Fruit fly (Drosophila melanogaster) whole organism, embryonic: ENCODE data around the gene Art2.

ENCODE experiments used
- Bdp1 ChIP-seq: fragments of 200-800 bp; sonication (Bioruptor generic); optimal IDR thresholded peaks from 3 replicates; lab custom pipeline; 2016; ENCODE audit warnings: missing biosample characterization, missing genetic modification characterization
- BtbVII ChIP-seq: fragments of 200-800 bp; sonication (Bioruptor generic); optimal IDR thresholded peaks from 3 replicates; lab custom pipeline; 2017; ENCODE audit warnings: missing biosample characterization, mild to moderate bottlenecking, missing genetic modification characterization
- CG10462 ChIP-seq: fragments of 200-800 bp; sonication (Bioruptor generic); optimal IDR thresholded peaks from 2 replicates; lab custom pipeline; 2016; ENCODE audit warnings: missing biosample characterization, missing genetic modification characterization
- CG11560 ChIP-seq: fragments of 200-800 bp; sonication (Bioruptor generic); IDR thresholded peaks from 3 replicates; pipeline ENCODE4 v1.3.6; 2022; ENCODE audit warnings: missing biosample characterization, missing genetic modification characterization
- CG11695 ChIP-seq: fragments of 200-800 bp; sonication (Bioruptor generic); IDR thresholded peaks from 3 replicates; pipeline ENCODE4 v1.3.6; 2022; ENCODE audit warnings: missing biosample characterization, missing genetic modification characterization
- CG12104 ChIP-seq: fragments of 200-800 bp; sonication (Bioruptor generic); optimal IDR thresholded peaks from 3 replicates; lab custom pipeline; 2016; ENCODE audit warnings: missing biosample characterization, missing genetic modification characterization
- CG13894 ChIP-seq: fragments of 200-800 bp; sonication (Bioruptor generic); optimal IDR thresholded peaks from 3 replicates; lab custom pipeline; 2018; ENCODE audit warnings: missing biosample characterization, mild to moderate bottlenecking, missing genetic modification characterization, moderate library complexity
- CG17385 ChIP-seq: fragments of 200-800 bp; sonication (Bioruptor generic); optimal IDR thresholded peaks from 3 replicates; lab custom pipeline; 2018; ENCODE audit warnings: missing biosample characterization, mild to moderate bottlenecking, missing genetic modification characterization
- CG17802 ChIP-seq: fragments of 200-800 bp; sonication (Bioruptor generic); optimal IDR thresholded peaks from 2 replicates; lab custom pipeline; 2018; ENCODE audit warnings: missing biosample characterization, mild to moderate bottlenecking, missing genetic modification characterization, moderate library complexity
- CG17829 ChIP-seq: fragments of 200-800 bp; optimal IDR thresholded peaks from 2 replicates; lab custom pipeline; 2019; ENCODE audit warnings: missing biosample characterization, mild to moderate bottlenecking, missing genetic modification characterization, moderate library complexity
- CG1792 ChIP-seq: fragments of 200-800 bp; sonication (Bioruptor generic); optimal IDR thresholded peaks from 2 replicates; lab custom pipeline; 2016; ENCODE audit warnings: missing biosample characterization, missing genetic modification characterization
- CG18764 ChIP-seq: fragments of 200-800 bp; sonication (Bioruptor generic); optimal IDR thresholded peaks from 3 replicates; lab custom pipeline; 2016; ENCODE audit warnings: missing biosample characterization, missing genetic modification characterization
- CG30020 ChIP-seq: fragments of 200-800 bp; optimal IDR thresholded peaks from 2 replicates; lab custom pipeline; 2019; ENCODE audit warnings: missing biosample characterization, mild to moderate bottlenecking, missing genetic modification characterization, moderate library complexity
- CG3065 ChIP-seq: fragments of 200-800 bp; sonication (Bioruptor generic); optimal IDR thresholded peaks from 2 replicates; lab custom pipeline; 2016; ENCODE audit warnings: missing biosample characterization, missing genetic modification characterization
- CG31224 ChIP-seq: fragments of 200-800 bp; sonication (Bioruptor generic); IDR thresholded peaks from 2 replicates; pipeline ENCODE4 v1.3.6; 2022; ENCODE audit warnings: missing biosample characterization, missing genetic modification characterization
- CG43689 ChIP-seq: fragments of 200-800 bp; sonication (Bioruptor generic); IDR thresholded peaks from 2 replicates; pipeline ENCODE4 v1.3.6; 2022; ENCODE audit warnings: missing biosample characterization, missing genetic modification characterization
- CG6254 ChIP-seq: fragments of 200-800 bp; sonication (Bioruptor generic); optimal IDR thresholded peaks from 3 replicates; lab custom pipeline; 2017; ENCODE audit warnings: mild to moderate bottlenecking, missing biosample characterization, missing genetic modification reagents, missing genetic modification characterization
- CG7372 ChIP-seq: fragments of 200-800 bp; sonication (Bioruptor generic); IDR thresholded peaks from 2 replicates; pipeline ENCODE4 v1.3.6; 2022; ENCODE audit warnings: missing biosample characterization, missing genetic modification characterization
- CG7745 ChIP-seq: fragments of 200-800 bp; sonication (Bioruptor generic); optimal IDR thresholded peaks from 2 replicates; lab custom pipeline; 2018; ENCODE audit warnings: missing biosample characterization, mild to moderate bottlenecking, missing genetic modification characterization, moderate library complexity
- CG8388 ChIP-seq: fragments of 200-800 bp; sonication (Bioruptor generic); optimal IDR thresholded peaks from 2 replicates; lab custom pipeline; 2019; ENCODE audit warnings: missing biosample characterization, mild to moderate bottlenecking, missing genetic modification characterization, moderate library complexity
- CG9437 ChIP-seq: fragments of 200-800 bp; sonication (Bioruptor generic); optimal IDR thresholded peaks from 2 replicates; lab custom pipeline; 2018; ENCODE audit warnings: missing biosample characterization, mild to moderate bottlenecking, missing genetic modification characterization
- CG9727 ChIP-seq: fragments of 200-800 bp; sonication (Bioruptor generic); optimal IDR thresholded peaks from 3 replicates; lab custom pipeline; 2017; ENCODE audit warnings: missing biosample characterization, mild to moderate bottlenecking, missing genetic modification characterization
- CrebB ChIP-seq: fragments of 200-800 bp; sonication (Bioruptor generic); optimal IDR thresholded peaks from 3 replicates; lab custom pipeline; 2018; ENCODE audit warnings: missing biosample characterization, mild to moderate bottlenecking, missing genetic modification characterization
- Dip3 ChIP-seq: fragments of 200-800 bp; sonication (Bioruptor generic); optimal IDR thresholded peaks from 3 replicates; lab custom pipeline; 2016; ENCODE audit warnings: missing biosample characterization, missing genetic modification characterization
- E2f1 ChIP-seq: fragments of 200-800 bp; sonication (Bioruptor generic); IDR thresholded peaks from 2 replicates; pipeline ENCODE4 v1.3.6; 2022; ENCODE audit warnings: missing biosample characterization, missing genetic modification characterization
- Ets97D ChIP-seq: fragments of 200-800 bp; sonication (Bioruptor generic); optimal IDR thresholded peaks from 3 replicates; lab custom pipeline; 2016; ENCODE audit warnings: missing biosample characterization, missing genetic modification characterization
- HLH4C ChIP-seq: fragments of 200-800 bp; sonication (Bioruptor generic); IDR thresholded peaks from 3 replicates; pipeline ENCODE4 v1.3.6; 2022; ENCODE audit warnings: missing biosample characterization, missing genetic modification characterization; ENCODE audit not compliant: partially characterized antibody
- HmgD ChIP-seq: fragments of 200-800 bp; sonication (Bioruptor generic); optimal IDR thresholded peaks from 3 replicates; lab custom pipeline; 2016; ENCODE audit warnings: missing biosample characterization, missing genetic modification characterization
- Pdp1 ChIP-seq, 2 experiments: fragments of 200-800 bp; sonication (Bioruptor generic); optimal IDR thresholded peaks; 3 replicates each; lab custom pipeline; 2016; ENCODE audit warnings: missing biosample characterization in 2 of 2, missing genetic modification characterization in 2 of 2, mild to moderate bottlenecking in 1 of 2, moderate library complexity in 1 of 2
- Poxn ChIP-seq: fragments of 200-800 bp; sonication (Bioruptor generic); IDR thresholded peaks from 2 replicates; pipeline ENCODE4 v1.3.6; 2022; ENCODE audit warnings: missing biosample characterization, missing genetic modification characterization
- Xrp1 ChIP-seq: fragments of 200-800 bp; sonication (Bioruptor generic); IDR thresholded peaks from 2 replicates; pipeline ENCODE4 v1.3.6; 2022; ENCODE audit warnings: missing biosample characterization, missing genetic modification characterization
- ara ChIP-seq: fragments of 200-800 bp; sonication (Bioruptor generic); IDR thresholded peaks from 2 replicates; pipeline ENCODE4 v1.3.6; 2022; ENCODE audit warnings: missing biosample characterization, missing genetic modification characterization
- ato ChIP-seq: fragments of 200-800 bp; sonication (Bioruptor generic); IDR thresholded peaks from 2 replicates; pipeline ENCODE4 v1.3.6; 2022; ENCODE audit warnings: missing biosample characterization, missing genetic modification characterization; ENCODE audit not compliant: partially characterized antibody
- cas ChIP-seq: fragments of 200-800 bp; sonication (Bioruptor generic); IDR thresholded peaks from 2 replicates; pipeline ENCODE4 v1.3.6; 2022; ENCODE audit warnings: missing biosample characterization, missing genetic modification characterization
- gfzf ChIP-seq: fragments of 200-800 bp; sonication (Bioruptor generic); optimal IDR thresholded peaks from 2 replicates; lab custom pipeline; 2016; ENCODE audit warnings: missing biosample characterization, mild to moderate bottlenecking, missing genetic modification characterization, moderate library complexity
- gro ChIP-seq: fragments of 200-800 bp; sonication (Bioruptor generic); optimal IDR thresholded peaks from 2 replicates; lab custom pipeline; 2016; ENCODE audit warnings: missing biosample characterization, missing genetic modification characterization
- hb ChIP-seq: fragments of 200-800 bp; sonication (Bioruptor generic); IDR thresholded peaks from 3 replicates; pipeline ENCODE4 v1.3.6; 2022; ENCODE audit warnings: missing biosample characterization, missing genetic modification characterization; ENCODE audit not compliant: partially characterized antibody
- lbe ChIP-seq: fragments of 200-800 bp; sonication (Bioruptor generic); optimal IDR thresholded peaks from 2 replicates; lab custom pipeline; 2016; ENCODE audit warnings: missing biosample characterization, mild to moderate bottlenecking, missing genetic modification characterization
- maf-S ChIP-seq: fragments of 200-800 bp; sonication (Bioruptor generic); optimal IDR thresholded peaks from 2 replicates; lab custom pipeline; 2016; ENCODE audit warnings: missing biosample characterization, missing genetic modification characterization
- nmo ChIP-seq: fragments of 200-800 bp; sonication (Bioruptor generic); optimal IDR thresholded peaks from 2 replicates; lab custom pipeline; 2018; ENCODE audit warnings: missing biosample characterization, mild to moderate bottlenecking, missing genetic modification characterization, moderate library complexity
- oc ChIP-seq: fragments of 200-800 bp; sonication (Bioruptor generic); optimal IDR thresholded peaks from 2 replicates; lab custom pipeline; 2018; ENCODE audit warnings: missing biosample characterization, mild to moderate bottlenecking, missing genetic modification characterization, moderate library complexity
- org-1 ChIP-seq: fragments of 200-800 bp; sonication (Bioruptor generic); optimal IDR thresholded peaks from 2 replicates; lab custom pipeline; 2017; ENCODE audit warnings: missing biosample characterization, missing genetic modification characterization
- peb ChIP-seq: fragments of 200-800 bp; sonication (Bioruptor generic); IDR thresholded peaks from 2 replicates; pipeline ENCODE4 v1.3.6; 2022; ENCODE audit warnings: missing biosample characterization, missing genetic modification characterization
- pita ChIP-seq: fragments of 200-800 bp; sonication (Bioruptor generic); optimal IDR thresholded peaks from 2 replicates; lab custom pipeline; 2017; ENCODE audit warnings: missing biosample characterization, mild to moderate bottlenecking, missing genetic modification characterization
- pzg ChIP-seq: fragments of 200-800 bp; sonication (Bioruptor generic); optimal IDR thresholded peaks from 3 replicates; lab custom pipeline; 2018; ENCODE audit warnings: missing biosample characterization, mild to moderate bottlenecking, missing genetic modification characterization, moderate library complexity
- ro ChIP-seq: fragments of 200-800 bp; sonication (Bioruptor generic); IDR thresholded peaks from 2 replicates; pipeline ENCODE4 v1.3.6; 2022; ENCODE audit warnings: missing biosample characterization, missing genetic modification characterization
- trh ChIP-seq: fragments of 200-800 bp; sonication (Bioruptor generic); optimal IDR thresholded peaks from 2 replicates; lab custom pipeline; 2016; ENCODE audit warnings: missing biosample characterization, missing genetic modification characterization
- twi ChIP-seq: fragments of 200-800 bp; optimal IDR thresholded peaks from 2 replicates; lab custom pipeline; 2019; ENCODE audit warnings: missing biosample characterization, mild to moderate bottlenecking, missing genetic modification characterization, moderate library complexity
- vvl ChIP-seq: fragments of 200-800 bp; sonication (Bioruptor generic); IDR thresholded peaks from 2 replicates; pipeline ENCODE4 v1.3.6; 2022; ENCODE audit warnings: missing biosample characterization, missing genetic modification characterization

Gene Art2

dm6 chr2L:4282681-4283343, 1.7 kb upstream of the Art2 start, which contains the start of gene tutl (continued):
- TF ChIP-seq peb (GFP tag; lab: Robert Waterston, UW): peak; percentile 62; the same call in 1 of the 2 replicates
- TF ChIP-seq pita (GFP tag; lab: Kevin White, UChicago): no peak
- peak; percentile 70 for TF ChIP-seq Bdp1 (GFP tag; lab: Kevin White, UChicago)
- TF ChIP-seq CG31224 (GFP tag; lab: Robert Waterston, UW): no peak
- peak; percentile 85 for TF ChIP-seq ara (GFP tag; lab: Robert Waterston, UW)
- TF ChIP-seq oc (tag; lab: Kevin White, UChicago): peak; percentile 38
- peak; percentile 65 for TF ChIP-seq CG12104 (GFP tag; lab: Kevin White, UChicago)
- TF ChIP-seq trh (GFP tag; lab: Kevin White, UChicago): peak; percentile 49
- peak; percentile 71 for TF ChIP-seq CG1792 (GFP tag; lab: Kevin White, UChicago)
- TF ChIP-seq Poxn (GFP tag; lab: Robert Waterston, UW): peak; percentile 33; the same call in 1 of the 2 replicates
- TF ChIP-seq HmgD (GFP tag; lab: Kevin White, UChicago): peak; percentile 42
- peak; percentile 18 for TF ChIP-seq CG30020 (tag; lab: Kevin White, UChicago)
- peak; percentile 80 for TF ChIP-seq CG6254 (GFP tag; lab: Kevin White, UChicago)
- TF ChIP-seq hb (GFP tag; lab: Robert Waterston, UW): no peak
- TF ChIP-seq maf-S: peak; percentile 86
- peak; percentile 87 for TF ChIP-seq CG9727 (GFP tag; lab: Kevin White, UChicago)
- TF ChIP-seq CG18764 (GFP tag; lab: Kevin White, UChicago): peak; percentile 73
- TF ChIP-seq vvl: peak; percentile 90
- TF ChIP-seq CrebB (tag; lab: Kevin White, UChicago): peak; percentile 14
- TF ChIP-seq pzg: no peak
- peak; percentile 59; the same call in 1 of the 2 replicates for TF ChIP-seq ato (GFP tag; lab: Robert Waterston, UW)
- peak; percentile 4; the same call in 1 of the 2 replicates for TF ChIP-seq CG43689
- peak; percentile 51 for TF ChIP-seq CG7372 (GFP tag; lab: Robert Waterston, UW)
- peak; percentile 81 for TF ChIP-seq org-1
- TF ChIP-seq CG11695 (GFP tag; lab: Robert Waterston, UW): peak; percentile 82
- peak; percentile 77 for TF ChIP-seq E2f1 (GFP tag; lab: Robert Waterston, UW)
- TF ChIP-seq CG17385 (GFP tag; lab: Kevin White, UChicago): peak; percentile 62
- peak; percentile 23 for TF ChIP-seq gro (GFP tag; lab: Kevin White, UChicago)
- no peak for TF ChIP-seq CG7745 (tag; lab: Kevin White, UChicago)
- peak; percentile 63; the same call in 2 of the 3 replicates for TF ChIP-seq CG11560 (tag; lab: Robert Waterston, UW)
- TF ChIP-seq Dip3 (GFP tag; lab: Kevin White, UChicago): peak; percentile 50
- TF ChIP-seq ro (GFP tag; lab: Robert Waterston, UW): peak; percentile 44; the same call in 1 of the 2 replicates
- TF ChIP-seq cas: 0 out of 2 replicates have a peak, but pooled peaks have one; percentile 20
- peak; percentile 82 for TF ChIP-seq CG17829 (tag; lab: Kevin White, UChicago)
- TF ChIP-seq Pdp1 (GFP tag; optimal IDR thresholded peaks at IDR 0.05; lab: Kevin White, UChicago): peak; percentile 71 to 89
- TF ChIP-seq nmo (GFP tag; lab: Kevin White, UChicago): peak; percentile 85
- peak; percentile 86 for TF ChIP-seq lbe (GFP tag; lab: Kevin White, UChicago)
- peak; percentile 82 for TF ChIP-seq CG3065 (GFP tag; lab: Kevin White, UChicago)
- TF ChIP-seq CG8388 (GFP tag; lab: Kevin White, UChicago): peak; percentile 74
- TF ChIP-seq Xrp1 (GFP tag; lab: Robert Waterston, UW): peak; percentile 92
- TF ChIP-seq Ets97D: peak; percentile 63
- TF ChIP-seq CG13894 (tag; lab: Kevin White, UChicago): no peak
- TF ChIP-seq BtbVII (GFP tag; lab: Kevin White, UChicago): peak; percentile 71
- no peak for TF ChIP-seq gfzf (GFP tag; lab: Kevin White, UChicago)
- TF ChIP-seq twi (tag; lab: Kevin White, UChicago): peak; percentile 29
- TF ChIP-seq CG17802: peak; percentile 25
- TF ChIP-seq CG9437 (GFP tag; lab: Kevin White, UChicago): peak; percentile 28
- peak; percentile 33; the same call in 1 of the 3 replicates for TF ChIP-seq HLH4C (GFP tag; lab: Robert Waterston, UW)
- TF ChIP-seq CG10462 (GFP tag; lab: Kevin White, UChicago): peak; percentile 68
